Fruit fly (Drosophila melanogaster) whole organism, pupa: ENCODE data around the gene CG13919.
A peak's percentile ranks its signal among the peaks of the same experiment; 100 is the strongest.

ENCODE experiments used
- CG10348 ChIP-seq: fragments of 200-800 bp; sonication (Bioruptor generic); IDR thresholded peaks from 2 replicates; pipeline ENCODE4 v1.3.6; 2022; ENCODE audit warnings: missing biosample characterization, missing genetic modification characterization
- CG12605 ChIP-seq: fragments of 200-800 bp; sonication (Bioruptor generic); IDR thresholded peaks from 2 replicates; pipeline ENCODE4 v1.3.6; 2022; ENCODE audit warnings: missing biosample characterization, missing genetic modification characterization
- CG13204 ChIP-seq: fragments of 200-800 bp; sonication (Bioruptor generic); optimal IDR thresholded peaks from 2 replicates; lab custom pipeline; 2018; ENCODE audit warnings: missing biosample characterization, mild to moderate bottlenecking, missing genetic modification characterization, moderate library complexity
- CG14655 ChIP-seq: fragments of 200-800 bp; sonication (Bioruptor generic); optimal IDR thresholded peaks from 3 replicates; lab custom pipeline; 2017; ENCODE audit warnings: mild to moderate bottlenecking, missing biosample characterization, missing genetic modification reagents, missing genetic modification characterization
- CG15710 ChIP-seq: fragments of 200-800 bp; sonication (Bioruptor generic); optimal IDR thresholded peaks from 2 replicates; lab custom pipeline; 2018; ENCODE audit warnings: missing biosample characterization, mild to moderate bottlenecking, missing genetic modification characterization, moderate library complexity
- CG17806 ChIP-seq: fragments of 200-800 bp; sonication (Bioruptor generic); optimal IDR thresholded peaks from 2 replicates; lab custom pipeline; 2018; ENCODE audit warnings: missing biosample characterization, mild to moderate bottlenecking, missing genetic modification characterization, moderate library complexity
- CG32121 ChIP-seq: fragments of 200-800 bp; sonication (Bioruptor generic); IDR thresholded peaks from 2 replicates; pipeline ENCODE4 v1.3.6; 2022; ENCODE audit warnings: missing biosample characterization, missing genetic modification characterization
- CG34367 ChIP-seq: fragments of 200-800 bp; sonication (Bioruptor generic); optimal IDR thresholded peaks from 2 replicates; lab custom pipeline; 2018; ENCODE audit warnings: missing biosample characterization, mild to moderate bottlenecking, missing genetic modification characterization
- CG4496 ChIP-seq: fragments of 200-800 bp; sonication (Bioruptor generic); IDR thresholded peaks from 3 replicates; pipeline ENCODE4 v1.3.6; 2022; ENCODE audit warnings: missing biosample characterization, missing genetic modification characterization
- CG8159 ChIP-seq: fragments of 200-800 bp; sonication (Bioruptor generic); optimal IDR thresholded peaks from 3 replicates; lab custom pipeline; 2018; ENCODE audit warnings: missing biosample characterization, mild to moderate bottlenecking, missing genetic modification characterization, moderate library complexity
- CG8301 ChIP-seq: fragments of 200-800 bp; sonication (Bioruptor generic); optimal IDR thresholded peaks from 2 replicates; lab custom pipeline; 2018; ENCODE audit warnings: missing biosample characterization, mild to moderate bottlenecking, missing genetic modification characterization
- CG9948 ChIP-seq: fragments of 200-800 bp; sonication (Bioruptor generic); optimal IDR thresholded peaks from 2 replicates; lab custom pipeline; 2018; ENCODE audit warnings: missing biosample characterization, mild to moderate bottlenecking, missing genetic modification characterization, moderate library complexity
- D1 ChIP-seq: fragments of 200-800 bp; sonication (Bioruptor generic); optimal IDR thresholded peaks from 2 replicates; lab custom pipeline; 2018; ENCODE audit warnings: missing biosample characterization, mild to moderate bottlenecking, missing genetic modification characterization, moderate library complexity
- EcR ChIP-seq: fragments of 200-800 bp; sonication (Bioruptor generic); optimal IDR thresholded peaks from 3 replicates; lab custom pipeline; 2019; ENCODE audit warnings: missing biosample characterization, missing genetic modification characterization, mild to moderate bottlenecking, moderate library complexity, missing genetic modification reagents
- Ets98B ChIP-seq: fragments of 200-800 bp; sonication (Bioruptor generic); IDR thresholded peaks from 2 replicates; pipeline ENCODE4 v1.3.6; 2022; ENCODE audit warnings: missing biosample characterization, missing genetic modification characterization
- Pif1A ChIP-seq: fragments of 200-800 bp; sonication (Bioruptor generic); optimal IDR thresholded peaks from 3 replicates; lab custom pipeline; 2016; ENCODE audit warnings: missing biosample characterization, missing genetic modification characterization
- Pif1B ChIP-seq: fragments of 200-800 bp; sonication (Bioruptor generic); optimal IDR thresholded peaks from 3 replicates; lab custom pipeline; 2016; ENCODE audit warnings: missing biosample characterization, missing genetic modification characterization
- Snoo ChIP-seq: fragments of 200-800 bp; sonication (Bioruptor generic); optimal IDR thresholded peaks from 3 replicates; lab custom pipeline; 2017; ENCODE audit warnings: missing biosample characterization, mild to moderate bottlenecking, missing genetic modification characterization, inconsistent platforms
- fd96Ca ChIP-seq: fragments of 200-800 bp; sonication (Bioruptor generic); IDR thresholded peaks from 3 replicates; pipeline ENCODE4 v1.3.6; 2022; ENCODE audit warnings: missing biosample characterization, missing genetic modification characterization
- gl ChIP-seq: fragments of 200-800 bp; sonication (Bioruptor generic); optimal IDR thresholded peaks from 2 replicates; lab custom pipeline; 2018; ENCODE audit warnings: missing biosample characterization, mild to moderate bottlenecking, missing genetic modification characterization
- rn ChIP-seq: fragments of 200-800 bp; sonication (Bioruptor generic); IDR thresholded peaks from 2 replicates; pipeline ENCODE4 v1.3.6; 2022; ENCODE audit warnings: missing biosample characterization, missing genetic modification characterization

CG13919 gene

dm6 chr3L:1665544-1665943 is 20.3 kb downstream of the CG13919 start:
- no peak for TF ChIP-seq CG12605 (GFP tag; lab: Robert Waterston, UW)

- TF ChIP-seq rn (GFP tag; lab: Robert Waterston, UW) (no peak), EcR (GFP tag; lab: Kevin White, UChicago) (no peak), fd96Ca (GFP tag; lab: Robert Waterston, UW) (no peak), Pif1A (GFP tag; lab: Kevin White, UChicago) (no peak), CG17806 (tag; lab: Kevin White, UChicago) (no peak)
- TF ChIP-seq, all 21 proteins: peak for 0
Measured at dm6 chr3L:1667423-1667822, 22.2 kb downstream of the CG13919 start.

- TF ChIP-seq fd96Ca (GFP tag; lab: Robert Waterston, UW) (peak; percentile 85), D1 (tag; lab: Kevin White, UChicago) (no peak), CG8301 (tag; lab: Kevin White, UChicago) (no peak), CG15710 (peak; percentile 63), rn (GFP tag; lab: Robert Waterston, UW) (peak; percentile 81), CG9948 (tag; lab: Kevin White, UChicago) (peak; percentile 40), CG32121 (GFP tag; lab: Robert Waterston, UW) (peak; percentile 68), CG12605 (GFP tag; lab: Robert Waterston, UW) (peak; percentile 46; the same call in 1 of the 2 replicates), Pif1A (GFP tag; lab: Kevin White, UChicago) (no peak), EcR (GFP tag; lab: Kevin White, UChicago) (no peak), CG14655 (GFP tag; lab: Kevin White, UChicago) (no peak), gl (tag; lab: Kevin White, UChicago) (peak; percentile 29), Ets98B (GFP tag; lab: Robert Waterston, UW) (peak; percentile 74), CG17806 (tag; lab: Kevin White, UChicago) (peak; percentile 47), CG8159 (tag; lab: Kevin White, UChicago) (peak; percentile 61), Snoo (tag; lab: Kevin White, UChicago) (peak; percentile 92), CG4496 (GFP tag; lab: Robert Waterston, UW) (peak; percentile 92), CG34367 (tag; lab: Kevin White, UChicago) (peak; percentile 75), Pif1B (no peak), CG13204 (peak; percentile 40)
Measured at dm6 chr3L:1668504-1668903, 23.2 kb downstream of the CG13919 start, which contains the start of gene RpL23A. RpL23A (minus strand) TSS chr3L:1668654.

dm6 chr3L:1670008-1670407 is 24.7 kb downstream of the CG13919 start, which contains the start of gene RabX5:
RabX5 (minus strand) TSS chr3L:1670108.
- TF ChIP-seq gl (tag; lab: Kevin White, UChicago) = no peak
- TF ChIP-seq CG12605 (GFP tag; lab: Robert Waterston, UW) = no peak
- TF ChIP-seq CG17806 (tag; lab: Kevin White, UChicago) = no peak
- no peak for TF ChIP-seq Ets98B (GFP tag; lab: Robert Waterston, UW)
- no peak for TF ChIP-seq CG8301 (tag; lab: Kevin White, UChicago)
- no peak for TF ChIP-seq CG10348 (GFP tag; lab: Robert Waterston, UW)
- TF ChIP-seq rn (GFP tag; lab: Robert Waterston, UW) = no peak
- no peak for TF ChIP-seq CG8159 (tag; lab: Kevin White, UChicago)
- no peak for TF ChIP-seq fd96Ca (GFP tag; lab: Robert Waterston, UW)
- no peak for TF ChIP-seq CG34367 (tag; lab: Kevin White, UChicago)
- TF ChIP-seq CG32121 (GFP tag; lab: Robert Waterston, UW) = no peak
- no peak for TF ChIP-seq Pif1B
- no peak for TF ChIP-seq EcR (GFP tag; lab: Kevin White, UChicago)
- no peak for TF ChIP-seq CG13204
- TF ChIP-seq CG9948 (tag; lab: Kevin White, UChicago) = no peak
- TF ChIP-seq Snoo (tag; lab: Kevin White, UChicago) = no peak

dm6 chr3L:1672627-1673026 is 27.4 kb downstream of the CG13919 start, which contains the start of gene CG13930:
CG13930 (minus strand) TSS chr3L:1672727.
- TF ChIP-seq CG34367 (tag; lab: Kevin White, UChicago) (no peak), CG9948 (tag; lab: Kevin White, UChicago) (no peak)

- TF ChIP-seq CG8159 (tag; lab: Kevin White, UChicago) = no peak
- TF ChIP-seq Ets98B (GFP tag; lab: Robert Waterston, UW) = no peak
- no peak for TF ChIP-seq CG17806 (tag; lab: Kevin White, UChicago)
- TF ChIP-seq CG4496 (GFP tag; lab: Robert Waterston, UW) = no peak; the same call in 2 of the 3 replicates
- TF ChIP-seq rn (GFP tag; lab: Robert Waterston, UW) = no peak
- TF ChIP-seq CG32121 (GFP tag; lab: Robert Waterston, UW) = no peak
- no peak for TF ChIP-seq CG14655 (GFP tag; lab: Kevin White, UChicago)
- no peak for TF ChIP-seq CG9948 (tag; lab: Kevin White, UChicago)
- TF ChIP-seq CG10348 (GFP tag; lab: Robert Waterston, UW) = no peak
- no peak for TF ChIP-seq Pif1A (GFP tag; lab: Kevin White, UChicago)
- TF ChIP-seq fd96Ca (GFP tag; lab: Robert Waterston, UW) = no peak
- TF ChIP-seq CG34367 (tag; lab: Kevin White, UChicago) = no peak
- no peak for TF ChIP-seq CG15710
- TF ChIP-seq Pif1B = no peak
- no peak for TF ChIP-seq gl (tag; lab: Kevin White, UChicago)
- TF ChIP-seq CG8301 (tag; lab: Kevin White, UChicago) = no peak
Measured at dm6 chr3L:1674381-1674780, 29.1 kb downstream of the CG13919 start, which contains the start of gene CG7991. CG7991 (plus strand) TSS chr3L:1674709.
